Worm (Caenorhabditis elegans): ENCODE results near the gene F43G6.8.

F43G6.8 gene

ce11 chrII:11838353-11838752 is 24.5 kb upstream of the F43G6.8 start:
- TF ChIP-seq hnd-1 (tag; optimal IDR thresholded peaks at IDR 0.05) (no peak), aly-1 (tag; optimal IDR thresholded peaks at IDR 0.05) (no peak), flt-1 (GFP tag; IDR thresholded peaks at IDR 0.05) (no peak), tbx-37 (GFP tag; conservative IDR thresholded peaks at IDR 0.05) (no peak), tra-4 (tag; optimal IDR thresholded peaks at IDR 0.05) (no peak), pes-1 (GFP tag; IDR thresholded peaks at IDR 0.05) (no peak), tbx-11 (GFP tag; IDR thresholded peaks at IDR 0.05) (no peak), sea-1 (GFP tag; conservative IDR thresholded peaks at IDR 0.05) (no peak), scrt-1 (GFP tag; IDR thresholded peaks at IDR 0.05) (no peak), ceh-13 (GFP tag; optimal IDR thresholded peaks at IDR 0.05) (no peak), ets-7 (tag; optimal IDR thresholded peaks at IDR 0.05) (no peak)

- TF ChIP-seq tbx-37 (GFP tag; conservative IDR thresholded peaks at IDR 0.05) (no peak), F13C5.2 (tag; optimal IDR thresholded peaks at IDR 0.05) (no peak), B0310.2 (tag; optimal IDR thresholded peaks at IDR 0.05) (no peak), tra-4 (tag; optimal IDR thresholded peaks at IDR 0.05) (no peak), ets-7 (tag; optimal IDR thresholded peaks at IDR 0.05) (no peak), tbx-11 (GFP tag; IDR thresholded peaks at IDR 0.05) (no peak), ama-1 (optimal IDR thresholded peaks at IDR 0.05) (no peak), sea-1 (GFP tag; conservative IDR thresholded peaks at IDR 0.05) (no peak), scrt-1 (GFP tag; IDR thresholded peaks at IDR 0.05) (no peak), pes-1 (GFP tag; IDR thresholded peaks at IDR 0.05) (no peak), hnd-1 (tag; optimal IDR thresholded peaks at IDR 0.05) (no peak), hmbx-1 (tag; optimal IDR thresholded peaks at IDR 0.05) (no peak), ceh-13 (GFP tag; optimal IDR thresholded peaks at IDR 0.05) (no peak), flt-1 (GFP tag; IDR thresholded peaks at IDR 0.05) (no peak), ceh-36 (tag; optimal IDR thresholded peaks at IDR 0.05) (no peak), aly-1 (tag; optimal IDR thresholded peaks at IDR 0.05) (no peak)
Observed at ce11 chrII:11836554-11837218, 22.8 kb upstream of the F43G6.8 start.

- TF ChIP-seq tbx-11 (GFP tag; IDR thresholded peaks at IDR 0.05): no peak
- no peak for TF ChIP-seq ama-1 (optimal IDR thresholded peaks at IDR 0.05)
Observed at ce11 chrII:11835208-11835607, 21.3 kb upstream of the F43G6.8 start, which contains the start of gene T27D12.6. Gene T27D12.6 (plus strand): TSS chrII:11835508.

DNA sequence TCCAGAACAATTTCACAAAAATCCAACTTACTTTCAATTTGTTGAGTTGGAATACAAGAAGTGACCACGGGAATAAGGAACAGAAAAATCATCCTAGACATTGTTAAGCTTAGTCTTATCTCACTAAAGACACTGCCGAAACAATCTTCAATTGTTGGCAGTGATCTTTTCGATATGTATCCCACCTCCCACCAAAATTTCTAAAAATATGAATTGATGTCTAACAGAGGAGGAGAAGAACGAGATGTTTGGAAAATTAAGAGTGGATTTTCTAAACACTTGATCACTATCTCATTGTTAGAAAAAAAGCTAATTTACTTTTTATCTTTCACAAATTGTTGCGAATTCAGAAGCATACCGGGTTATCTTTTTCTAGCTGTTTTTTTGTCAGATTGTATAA is 18.6 kb upstream of the F43G6.8 start, which contains the start of gene clec-144:
clec-144 (minus strand) TSS at position 101 of the 400 bp plus-strand sequence.
- no peak for TF ChIP-seq scrt-1 (GFP tag; IDR thresholded peaks at IDR 0.05)
- TF ChIP-seq hmg-4 (GFP tag; optimal IDR thresholded peaks at IDR 0.05): no peak
- TF ChIP-seq ceh-36 (tag; optimal IDR thresholded peaks at IDR 0.05): no peak
- no peak for TF ChIP-seq sea-1 (GFP tag; conservative IDR thresholded peaks at IDR 0.05)
- no peak for TF ChIP-seq ets-7 (tag; optimal IDR thresholded peaks at IDR 0.05)

- no peak for TF ChIP-seq flt-1 (GFP tag; IDR thresholded peaks at IDR 0.05)
- TF ChIP-seq ceh-36 (tag; optimal IDR thresholded peaks at IDR 0.05): no peak
- no peak for TF ChIP-seq pes-1 (GFP tag; IDR thresholded peaks at IDR 0.05)
- no peak for TF ChIP-seq B0310.2 (tag; optimal IDR thresholded peaks at IDR 0.05)
- no peak for TF ChIP-seq hnd-1 (tag; optimal IDR thresholded peaks at IDR 0.05)
- TF ChIP-seq sea-1 (GFP tag; conservative IDR thresholded peaks at IDR 0.05): no peak
- TF ChIP-seq ceh-13 (GFP tag; optimal IDR thresholded peaks at IDR 0.05): no peak
- no peak for TF ChIP-seq hmbx-1 (tag; optimal IDR thresholded peaks at IDR 0.05)
- no peak for TF ChIP-seq tra-4 (tag; optimal IDR thresholded peaks at IDR 0.05)
Observed at ce11 chrII:11830601-11831000, 16.7 kb upstream of the F43G6.8 start.

- TF ChIP-seq B0310.2 (tag; optimal IDR thresholded peaks at IDR 0.05) (no peak), hmbx-1 (tag; optimal IDR thresholded peaks at IDR 0.05) (no peak), pes-1 (GFP tag; IDR thresholded peaks at IDR 0.05) (no peak), sea-1 (GFP tag; conservative IDR thresholded peaks at IDR 0.05) (no peak), hnd-1 (tag; optimal IDR thresholded peaks at IDR 0.05) (no peak), scrt-1 (GFP tag; IDR thresholded peaks at IDR 0.05) (no peak), ceh-36 (tag; optimal IDR thresholded peaks at IDR 0.05) (no peak), tra-4 (tag; optimal IDR thresholded peaks at IDR 0.05) (no peak), aly-1 (tag; optimal IDR thresholded peaks at IDR 0.05) (no peak), tbx-37 (GFP tag; conservative IDR thresholded peaks at IDR 0.05) (no peak), flt-1 (GFP tag; IDR thresholded peaks at IDR 0.05) (no peak), ets-7 (tag; optimal IDR thresholded peaks at IDR 0.05) (no peak), ama-1 (optimal IDR thresholded peaks at IDR 0.05) (no peak), ceh-13 (GFP tag; optimal IDR thresholded peaks at IDR 0.05) (no peak), F13C5.2 (tag; optimal IDR thresholded peaks at IDR 0.05) (no peak), hmg-4 (GFP tag; optimal IDR thresholded peaks at IDR 0.05) (no peak), tbx-11 (GFP tag; IDR thresholded peaks at IDR 0.05) (no peak)
Observed at ce11 chrII:11829920-11830319, 16.0 kb upstream of the F43G6.8 start, which contains the start of gene pes-5. Gene pes-5 (minus strand): TSS chrII:11830020.

- TF ChIP-seq tbx-11 (GFP tag; IDR thresholded peaks at IDR 0.05) (0 out of 2 replicates have a peak, but pooled peaks have one; percentile 51), scrt-1 (GFP tag; IDR thresholded peaks at IDR 0.05) (peak; percentile 71)
Observed at ce11 chrII:11824673-11825072, 10.8 kb upstream of the F43G6.8 start.

- no peak for TF ChIP-seq ceh-13 (GFP tag; optimal IDR thresholded peaks at IDR 0.05)
- no peak for TF ChIP-seq ceh-36 (tag; optimal IDR thresholded peaks at IDR 0.05)
- no peak for TF ChIP-seq tbx-37 (GFP tag; conservative IDR thresholded peaks at IDR 0.05)
Observed at ce11 chrII:11823566-11824308, 9.8 kb upstream of the F43G6.8 start, which contains the start of gene Y6D1A.1. Gene Y6D1A.1 (minus strand): TSS chrII:11823616.

Measured in whole organism, early embryonic.